Worm (Caenorhabditis elegans) whole organism, L4 larva: ENCODE results near the gene F46B3.14.

Experiments
- F26F4.8 ChIP-seq: fragments of 200-800 bp; sonication (Bioruptor generic); conservative IDR thresholded peaks from 2 replicates; pipeline ENCODE4 v1.3.6; 2022; ENCODE audit warnings: missing genetic modification characterization, missing compliant biosample characterization
- F44E2.7 ChIP-seq: fragments of 200-800 bp; sonication (Bioruptor generic); IDR thresholded peaks from 2 replicates; pipeline ENCODE4 v2.1.2; 2022; ENCODE audit warnings: missing genetic modification characterization, missing compliant biosample characterization
- F49E8.2 ChIP-seq: sonication (generic microtip); optimal IDR thresholded peaks from 2 replicates; lab custom pipeline; 2016; ENCODE audit warnings: missing compliant biosample characterization, mild to moderate bottlenecking, missing genetic modification characterization, borderline replicate concordance
- R02D3.7 ChIP-seq: fragments of 150-350 bp; sonication (generic microtip); optimal IDR thresholded peaks from 3 replicates; lab custom pipeline; 2014; ENCODE audit warnings: missing biosample characterization, missing genetic modification characterization
- T26A8.4 ChIP-seq: fragments of 200-800 bp; sonication (Bioruptor generic); IDR thresholded peaks from 2 replicates; pipeline ENCODE4 v1.3.6; 2022; ENCODE audit warnings: missing genetic modification characterization, missing compliant biosample characterization
- Y105C5A.15 ChIP-seq: fragments of 200-800 bp; sonication (Bioruptor generic); IDR thresholded peaks from 2 replicates; pipeline ENCODE4 v1.3.6; 2022; ENCODE audit warnings: missing genetic modification characterization, missing compliant biosample characterization
- Y5F2A.4 ChIP-seq: fragments of 200-800 bp; sonication (Bioruptor generic); optimal IDR thresholded peaks from 2 replicates; lab custom pipeline; 2018; ENCODE audit warnings: mild to moderate bottlenecking, missing genetic modification characterization, missing compliant biosample characterization
- ceh-28 ChIP-seq: fragments of 150-350 bp; optimal IDR thresholded peaks from 2 replicates; lab custom pipeline; 2014; ENCODE audit warnings: missing biosample characterization, missing genetic modification reagents, missing genetic modification characterization
- ces-1 ChIP-seq: fragments of 150-350 bp; sonication (generic microtip); optimal IDR thresholded peaks from 4 replicates; lab custom pipeline; 2014; ENCODE audit warnings: missing biosample characterization, missing genetic modification reagents, missing genetic modification characterization
- cey-2 ChIP-seq: sonication (generic microtip); optimal IDR thresholded peaks from 3 replicates; lab custom pipeline; 2017; ENCODE audit warnings: missing genetic modification characterization, mild to moderate bottlenecking, missing compliant biosample characterization, antibody characterized with exemption, borderline replicate concordance; ENCODE audit not compliant: insufficient read depth
- ctbp-1 ChIP-seq: fragments of 200-800 bp; sonication (Bioruptor generic); IDR thresholded peaks from 2 replicates; pipeline ENCODE4 v1.3.6; 2022; ENCODE audit warnings: missing genetic modification reagents, missing genetic modification characterization, missing compliant biosample characterization
- daf-12 ChIP-seq: fragments of 150-350 bp; optimal IDR thresholded peaks from 2 replicates; lab custom pipeline; 2014; ENCODE audit warnings: missing biosample characterization, missing genetic modification reagents, missing genetic modification characterization
- daf-16 ChIP-seq, 3 experiments: sonication (generic microtip); optimal IDR thresholded peaks; 2 replicates each; lab custom pipeline; 2016 to 2017; ENCODE audit warnings: missing genetic modification characterization in 3 of 3, missing genetic modification reagents in 3 of 3, mild to moderate bottlenecking in 2 of 3, missing compliant biosample characterization in 2 of 3, missing biosample characterization in 1 of 3, moderate library complexity in 1 of 3
- daf-8 ChIP-seq: fragments of 200-800 bp; sonication (Bioruptor generic); IDR thresholded peaks from 2 replicates; pipeline ENCODE4 v1.3.6; 2022; ENCODE audit warnings: missing genetic modification characterization, missing compliant biosample characterization
- dmd-6 ChIP-seq: fragments of 200-800 bp; sonication (Bioruptor generic); IDR thresholded peaks from 2 replicates; pipeline ENCODE4 v1.3.6; 2022; ENCODE audit warnings: missing genetic modification reagents, missing genetic modification characterization, missing compliant biosample characterization
- dmd-8 ChIP-seq: fragments of 200-800 bp; sonication (Bioruptor generic); IDR thresholded peaks from 2 replicates; pipeline ENCODE4 v1.3.6; 2022; ENCODE audit warnings: missing genetic modification characterization, missing compliant biosample characterization
- duxl-1 ChIP-seq: sonication (generic microtip); optimal IDR thresholded peaks from 2 replicates; lab custom pipeline; 2016; ENCODE audit warnings: mild to moderate bottlenecking, missing genetic modification characterization, moderate library complexity, missing compliant biosample characterization; ENCODE audit not compliant: poor library complexity
- dve-1 ChIP-seq: sonication (generic microtip); optimal IDR thresholded peaks from 2 replicates; lab custom pipeline; 2017; ENCODE audit warnings: antibody characterized with exemption, mild to moderate bottlenecking, missing genetic modification characterization, missing compliant biosample characterization; ENCODE audit not compliant: insufficient read depth
- egl-43 ChIP-seq: fragments of 200-800 bp; sonication (Bioruptor generic); IDR thresholded peaks from 2 replicates; pipeline ENCODE4 v1.3.6; 2022; ENCODE audit warnings: missing genetic modification reagents, missing genetic modification characterization, missing compliant biosample characterization
- fkh-10 ChIP-seq: fragments of 150-350 bp; optimal IDR thresholded peaks from 2 replicates; lab custom pipeline; 2014; ENCODE audit warnings: missing biosample characterization, missing genetic modification reagents, missing genetic modification characterization
- fos-1 ChIP-seq: fragments of 150-350 bp; optimal IDR thresholded peaks from 2 replicates; lab custom pipeline; 2014; ENCODE audit warnings: missing biosample characterization, missing genetic modification characterization
- hif-1 ChIP-seq, 2 experiments: sonication (generic microtip); optimal IDR thresholded peaks; 2 replicates each; lab custom pipeline; 2016 to 2017; ENCODE audit warnings: missing compliant biosample characterization in 2 of 2, missing genetic modification characterization in 2 of 2, missing genetic modification reagents in 2 of 2, missing genotype in 2 of 2, mild to moderate bottlenecking in 1 of 2
- hlh-11 ChIP-seq: fragments of 200-800 bp; sonication (Bioruptor generic); optimal IDR thresholded peaks from 2 replicates; lab custom pipeline; 2018; ENCODE audit warnings: mild to moderate bottlenecking, missing genetic modification characterization, missing compliant biosample characterization
- hlh-30 ChIP-seq: sonication (generic microtip); optimal IDR thresholded peaks from 2 replicates; lab custom pipeline; 2017; ENCODE audit warnings: antibody characterized with exemption, mild to moderate bottlenecking, missing genetic modification characterization, missing compliant biosample characterization; ENCODE audit not compliant: insufficient read depth
- lin-13 ChIP-seq: fragments of 150-350 bp; optimal IDR thresholded peaks from 2 replicates; lab custom pipeline; 2014; ENCODE audit warnings: missing biosample characterization, missing genetic modification reagents, missing genetic modification characterization
- lin-15B ChIP-seq: fragments of 150-350 bp; sonication (generic microtip); optimal IDR thresholded peaks from 3 replicates; lab custom pipeline; 2014; ENCODE audit warnings: missing biosample characterization, missing genetic modification characterization
- madf-9 ChIP-seq: fragments of 200-800 bp; sonication (Bioruptor generic); conservative IDR thresholded peaks from 2 replicates; pipeline ENCODE4 v1.3.6; 2022; ENCODE audit warnings: missing genetic modification reagents, missing genetic modification characterization, missing compliant biosample characterization
- mdl-1 ChIP-seq, 2 experiments: fragments of 150-350 bp in 1 of 2; sonication (generic microtip) in 1 of 2; optimal IDR thresholded peaks; 2 replicates each; lab custom pipeline; 2014 to 2017; ENCODE audit warnings: missing biosample characterization in 2 of 2, missing genetic modification characterization in 2 of 2
- mdt-29 ChIP-seq: fragments of 200-800 bp; sonication (Bioruptor generic); IDR thresholded peaks from 2 replicates; pipeline ENCODE4 v1.3.6; 2022; ENCODE audit warnings: missing genetic modification reagents, missing genetic modification characterization, missing compliant biosample characterization
- mxl-3 ChIP-seq: fragments of 200-800 bp; sonication (Bioruptor generic); optimal IDR thresholded peaks from 2 replicates; lab custom pipeline; 2018; ENCODE audit warnings: mild to moderate bottlenecking, missing genetic modification characterization, missing compliant biosample characterization
- nhr-10 ChIP-seq: fragments of 150-350 bp; optimal IDR thresholded peaks from 2 replicates; lab custom pipeline; 2014; ENCODE audit warnings: missing biosample characterization, missing genetic modification characterization
- nhr-237 ChIP-seq: sonication (generic microtip); optimal IDR thresholded peaks from 2 replicates; lab custom pipeline; 2017; ENCODE audit warnings: missing biosample characterization, missing genetic modification characterization
- nhr-41 ChIP-seq: fragments of 200-800 bp; sonication (Bioruptor generic); IDR thresholded peaks from 2 replicates; pipeline ENCODE4 v1.3.6; 2022; ENCODE audit warnings: missing genetic modification reagents, missing genetic modification characterization, missing compliant biosample characterization
- nhr-42 ChIP-seq: fragments of 200-800 bp; sonication (Bioruptor generic); IDR thresholded peaks from 2 replicates; pipeline ENCODE4 v1.3.6; 2022; ENCODE audit warnings: missing genetic modification characterization, missing compliant biosample characterization
- nhr-48 ChIP-seq: sonication (generic microtip); optimal IDR thresholded peaks from 2 replicates; lab custom pipeline; 2016; ENCODE audit warnings: mild to moderate bottlenecking, missing genetic modification characterization, missing compliant biosample characterization
- rbr-2 ChIP-seq: sonication (generic microtip); optimal IDR thresholded peaks from 2 replicates; lab custom pipeline; 2016; ENCODE audit warnings: missing genotype, missing genetic modification characterization, missing compliant biosample characterization
- sdz-12 ChIP-seq: fragments of 200-800 bp; sonication (Bioruptor generic); optimal IDR thresholded peaks from 2 replicates; lab custom pipeline; 2018; ENCODE audit warnings: mild to moderate bottlenecking, missing genetic modification characterization, missing compliant biosample characterization
- set-16 ChIP-seq: fragments of 200-800 bp; sonication (Bioruptor generic); IDR thresholded peaks from 2 replicates; pipeline ENCODE4 v1.3.6; 2022; ENCODE audit warnings: missing genetic modification reagents, missing genetic modification characterization, missing compliant biosample characterization
- snpc-4 ChIP-seq: fragments of 150-350 bp; optimal IDR thresholded peaks from 2 replicates; lab custom pipeline; 2014; ENCODE audit warnings: missing biosample characterization, missing genetic modification characterization
- spr-3 ChIP-seq: fragments of 200-800 bp; sonication (Bioruptor generic); optimal IDR thresholded peaks from 2 replicates; lab custom pipeline; 2018; ENCODE audit warnings: mild to moderate bottlenecking, missing genetic modification characterization, missing compliant biosample characterization
- tag-97 ChIP-seq: fragments of 200-800 bp; sonication (Bioruptor generic); IDR thresholded peaks from 2 replicates; pipeline ENCODE4 v1.3.6; 2022; ENCODE audit warnings: missing genetic modification characterization, missing compliant biosample characterization
- unc-62 ChIP-seq, 3 experiments: fragments of 150-350 bp in 1 of 3; sonication (generic microtip); optimal IDR thresholded peaks in 2 of 3; peaks in 1 of 3; 1 replicate in 1 of 3; 2 replicates in 2 of 3; lab custom pipeline; 2014 to 2017; ENCODE audit warnings: missing biosample characterization in 3 of 3, missing genetic modification characterization in 3 of 3, missing genetic modification reagents in 3 of 3, missing genotype in 1 of 3
- zfp-2 ChIP-seq: sonication (generic microtip); optimal IDR thresholded peaks from 2 replicates; lab custom pipeline; 2016; ENCODE audit warnings: mild to moderate bottlenecking, missing genetic modification characterization, missing compliant biosample characterization

F46B3.14 gene

DNA sequence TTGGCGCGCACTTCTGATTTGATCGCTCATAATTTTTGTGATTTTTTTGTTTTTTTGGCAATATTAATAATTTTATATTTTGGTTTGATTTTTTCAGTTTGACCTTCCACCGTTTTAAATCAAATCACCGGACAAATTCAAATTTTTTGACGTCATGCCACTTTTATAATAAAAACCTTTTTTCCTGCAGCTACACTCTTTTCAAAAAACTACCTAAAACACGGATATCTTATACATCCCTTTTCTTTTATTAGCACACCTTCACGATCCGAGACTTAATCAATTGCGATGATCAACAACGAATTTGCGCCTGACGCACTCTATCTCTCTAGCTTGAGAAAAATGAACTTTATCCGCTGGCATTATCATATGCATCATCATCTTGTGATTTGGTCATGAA is 21.7 kb downstream of the F46B3.14 start, which contains the start of gene grd-2:
Gene grd-2, plus strand, starts transcription at position 301 of the 400 bp plus-strand sequence.
- TF ChIP-seq ctbp-1 (GFP tag; lab: Robert Waterston, UW) = no peak
- TF ChIP-seq lin-15B (tag; lab: Kevin White, UChicago) = no peak
- no peak for TF ChIP-seq nhr-41
- TF ChIP-seq unc-62 (GFP tag; optimal IDR thresholded peaks at IDR 0.05 in 1 of 2; lab: Kevin White, UChicago) = peak in 1 of 2 experiments; percentile 81
- TF ChIP-seq unc-62 (tag; optimal IDR thresholded peaks at IDR 0.05; lab: Kevin White, UChicago) = no peak
- no peak for TF ChIP-seq R02D3.7
- no peak for TF ChIP-seq fos-1
- TF ChIP-seq ces-1 = no peak
- no peak for TF ChIP-seq daf-8 (GFP tag; lab: Robert Waterston, UW)
- TF ChIP-seq, all 104 proteins: peak for 1

- no peak for TF ChIP-seq lin-13 (GFP tag; lab: Kevin White, UChicago)
- peak; percentile 65 for TF ChIP-seq nhr-48 (tag; lab: Kevin White, UChicago)
These were observed 22.5 kb downstream of the F46B3.14 start, which contains the start of gene ttr-12 for ce11 chrV:20608688-20609087. Gene ttr-12 (minus strand): TSS chrV:20608788.

DNA sequence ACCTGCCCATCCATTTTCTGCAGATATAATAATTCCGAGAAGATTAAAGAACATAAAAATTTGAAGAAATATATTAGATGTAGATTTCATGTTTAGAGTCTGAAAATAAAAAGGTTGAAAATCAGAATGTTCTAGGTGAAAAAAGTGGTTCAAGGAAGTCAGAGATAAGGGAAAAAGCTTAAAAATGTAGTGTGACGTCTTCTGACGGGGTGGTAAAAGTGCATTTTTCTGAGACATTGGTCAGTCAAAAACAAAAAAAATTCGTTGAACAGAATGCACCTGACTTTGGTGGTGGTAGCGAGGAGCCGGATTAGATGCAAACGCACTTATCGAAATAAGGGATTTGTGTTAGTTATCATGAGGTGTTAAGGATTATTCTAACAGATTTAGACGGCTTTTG is 24.5 kb downstream of the F46B3.14 start, which contains the start of gene F46B3.23:
Gene F46B3.23, minus strand, starts transcription at position 101 of the 400 bp plus-strand sequence.
- TF ChIP-seq nhr-10 (tag; lab: Kevin White, UChicago) (no peak), duxl-1 (tag; lab: Kevin White, UChicago) (no peak), daf-16 (GFP tag; optimal IDR thresholded peaks at IDR 0.05; lab: Kevin White, UChicago) (no peak), daf-16 (tag; optimal IDR thresholded peaks at IDR 0.05; lab: Kevin White, UChicago) (no peak), zfp-2 (tag; lab: Kevin White, UChicago) (no peak), nhr-41 (no peak), F49E8.2 (tag; lab: Kevin White, UChicago) (no peak), F26F4.8 (GFP tag; lab: Robert Waterston, UW) (no peak), rbr-2 (tag; lab: Kevin White, UChicago) (no peak), mdl-1 (tag; optimal IDR thresholded peaks at IDR 0.05; lab: Kevin White, UChicago) (no peak), tag-97 (no peak), dmd-8 (GFP tag; lab: Robert Waterston, UW) (no peak), T26A8.4 (no peak), spr-3 (GFP tag; lab: Kevin White, UChicago) (no peak), dmd-6 (no peak), Y105C5A.15 (GFP tag; lab: Robert Waterston, UW) (no peak), R02D3.7 (no peak), hif-1 (tag; optimal IDR thresholded peaks at IDR 0.05; lab: Kevin White, UChicago) (no peak), mxl-3 (GFP tag; lab: Kevin White, UChicago) (no peak)

DNA sequence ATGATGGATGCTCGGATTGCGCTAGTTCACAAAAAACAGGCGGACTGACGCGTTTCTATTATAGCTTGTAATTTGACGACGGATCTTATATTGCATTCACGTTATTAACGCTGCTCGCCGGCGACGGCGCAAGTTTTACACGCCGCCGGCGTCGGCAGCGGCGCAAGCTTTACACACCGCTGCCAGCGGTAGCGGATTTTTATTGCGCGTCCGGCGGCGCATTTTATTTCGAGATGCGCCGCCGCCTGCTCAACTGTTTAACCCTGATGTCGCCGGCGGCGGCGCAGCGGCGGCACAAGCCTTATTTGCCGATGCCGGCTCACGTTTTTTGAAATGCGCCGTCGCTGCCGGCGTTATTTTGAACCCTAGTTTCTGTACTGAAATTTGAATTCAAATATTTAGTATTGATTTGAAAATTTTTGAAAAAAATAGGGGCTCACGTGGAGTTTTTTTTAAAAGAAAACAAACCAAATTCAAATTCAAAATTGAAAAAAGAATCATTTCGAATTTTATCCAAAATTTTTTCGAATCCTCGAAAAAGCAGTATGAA is 26.5 kb downstream of the F46B3.14 start, which contains the start of gene ttr-57:
Gene ttr-57, plus strand, starts transcription at position 500 of the 550 bp plus-strand sequence.
- TF ChIP-seq snpc-4 (tag; lab: Kevin White, UChicago) (no peak), fkh-10 (GFP tag; lab: Kevin White, UChicago) (no peak), egl-43 (0 out of 2 replicates have a peak, but pooled peaks have one; percentile 36), nhr-237 (tag; lab: Kevin White, UChicago) (no peak), Y5F2A.4 (GFP tag; lab: Kevin White, UChicago) (no peak), mdt-29 (GFP tag; lab: Robert Waterston, UW) (no peak), dve-1 (tag; lab: Kevin White, UChicago) (no peak), ces-1 (no peak), hlh-11 (no peak), cey-2 (tag; lab: Kevin White, UChicago) (no peak), set-16 (peak; percentile 86), sdz-12 (GFP tag; lab: Kevin White, UChicago) (no peak), nhr-42 (GFP tag; lab: Robert Waterston, UW) (0 out of 2 replicates have a peak, but pooled peaks have one; percentile 35), F44E2.7 (0 out of 2 replicates have a peak, but pooled peaks have one; percentile 69), nhr-48 (tag; lab: Kevin White, UChicago) (no peak), hlh-30 (tag; lab: Kevin White, UChicago) (no peak), hif-1 (tag; optimal IDR thresholded peaks at IDR 0.05; lab: Kevin White, UChicago) (no peak), madf-9 (GFP tag; lab: Robert Waterston, UW) (no peak), nhr-41 (no peak), ceh-28 (tag; lab: Kevin White, UChicago) (no peak), daf-12 (tag; lab: Kevin White, UChicago) (no peak), dmd-6 (no peak)
